Worm (Caenorhabditis elegans): Measurements from ENCODE around the gene kvs-3.

- TF ChIP-seq snpc-4 (tag; optimal IDR thresholded peaks at IDR 0.05), result no peak
- TF ChIP-seq nhr-11 (tag; optimal IDR thresholded peaks at IDR 0.05), result no peak
- TF ChIP-seq cey-2 (tag; optimal IDR thresholded peaks at IDR 0.05; ENCODE audit: borderline replicate concordance, insufficient read depth), result no peak
- TF ChIP-seq zag-1 (tag; optimal IDR thresholded peaks at IDR 0.05), result no peak
- TF ChIP-seq nhr-25 (tag; optimal IDR thresholded peaks at IDR 0.05; ENCODE audit: borderline replicate concordance, insufficient read depth), result no peak
- TF ChIP-seq unc-62 (GFP tag; optimal IDR thresholded peaks at IDR 0.05 in 1 of 2), result no peak
- TF ChIP-seq unc-62 (tag; optimal IDR thresholded peaks at IDR 0.05), result no peak
- TF ChIP-seq ceh-28 (tag; optimal IDR thresholded peaks at IDR 0.05), result no peak
- no peak for TF ChIP-seq daf-8 (GFP tag; IDR thresholded peaks at IDR 0.05)
- TF ChIP-seq pha-4 (GFP tag; IDR thresholded peaks at IDR 0.05), result no peak
- TF ChIP-seq pha-4 (tag; optimal IDR thresholded peaks at IDR 0.05), result no peak
- no peak for TF ChIP-seq lin-15B (tag; optimal IDR thresholded peaks at IDR 0.05)
- TF ChIP-seq ZK546.5 (tag; optimal IDR thresholded peaks at IDR 0.05), result no peak
- no peak for TF ChIP-seq nhr-10 (tag; optimal IDR thresholded peaks at IDR 0.05)
- TF ChIP-seq fos-1 (tag; optimal IDR thresholded peaks at IDR 0.05), result no peak
- TF ChIP-seq ces-1 (GFP tag; optimal IDR thresholded peaks at IDR 0.05), result no peak
These were observed 13.0 kb upstream of the kvs-3 start, which contains the start of gene F44A2.3 for ce11 chrV:9305116-9305515.

All from whole organism, L4 larva.